Fruit fly (Drosophila melanogaster) whole organism, wandering third instar larva: Measurements from ENCODE around the gene CG3638.

Experiments used
- Abd-B ChIP-seq: fragments of >200 bp; optimal IDR thresholded peaks from 2 replicates; lab custom pipeline; 2017; ENCODE audit warnings: missing biosample characterization, missing genetic modification characterization
- CG32264 ChIP-seq: fragments of 200-800 bp; sonication (Bioruptor generic); optimal IDR thresholded peaks from 2 replicates; lab custom pipeline; 2016; ENCODE audit warnings: missing biosample characterization, missing genetic modification characterization
- CG9705 ChIP-seq: fragments of 200-800 bp; sonication (Bioruptor generic); optimal IDR thresholded peaks from 2 replicates; lab custom pipeline; 2018; ENCODE audit warnings: missing biosample characterization, mild to moderate bottlenecking, missing genetic modification characterization
- Dfd ChIP-seq: fragments of >200 bp; optimal IDR thresholded peaks from 2 replicates; lab custom pipeline; 2017; ENCODE audit warnings: missing biosample characterization, missing genetic modification characterization
- Dif ChIP-seq: fragments of 200-275, 200-300 bp; sonication (Bioruptor generic); optimal IDR thresholded peaks from 2 replicates; lab custom pipeline; 2018; ENCODE audit warnings: missing biosample characterization, missing genetic modification characterization; ENCODE audit not compliant: partially characterized antibody
- GATAd ChIP-seq: sonication (Bioruptor generic); optimal IDR thresholded peaks from 2 replicates; lab custom pipeline; 2016; ENCODE audit warnings: missing biosample characterization, missing genetic modification characterization
- HLH106 ChIP-seq: fragments of 200-800 bp; optimal IDR thresholded peaks from 3 replicates; lab custom pipeline; 2019; ENCODE audit warnings: missing biosample characterization, mild to moderate bottlenecking, missing genetic modification characterization, moderate library complexity
- Hnf4 ChIP-seq: fragments of 200-800 bp; sonication (Bioruptor generic); optimal IDR thresholded peaks from 2 replicates; lab custom pipeline; 2016; ENCODE audit warnings: missing biosample characterization, mild to moderate bottlenecking, missing genetic modification characterization
- Hr78 ChIP-seq: fragments of >200 bp; optimal IDR thresholded peaks from 2 replicates; lab custom pipeline; 2017; ENCODE audit warnings: missing biosample characterization, missing genetic modification characterization
- Hr83 ChIP-seq: fragments of 200-300 bp; sonication (Bioruptor generic); optimal IDR thresholded peaks from 2 replicates; lab custom pipeline; 2016; ENCODE audit warnings: missing biosample characterization, mild to moderate bottlenecking, missing genetic modification characterization, moderate library complexity; ENCODE audit not compliant: poor library complexity, severe bottlenecking
- Jra ChIP-seq: sonication (Bioruptor generic); optimal IDR thresholded peaks from 2 replicates; lab custom pipeline; 2016; ENCODE audit warnings: missing biosample characterization, missing genetic modification characterization
- Mio ChIP-seq: sonication (Bioruptor generic); optimal IDR thresholded peaks from 2 replicates; lab custom pipeline; 2016; ENCODE audit warnings: missing biosample characterization, missing genetic modification characterization
- Myc ChIP-seq: fragments of >200 bp; optimal IDR thresholded peaks from 2 replicates; lab custom pipeline; 2017
- OdsH ChIP-seq: fragments of 200-800 bp; sonication (Bioruptor generic); optimal IDR thresholded peaks from 2 replicates; lab custom pipeline; 2016; ENCODE audit warnings: missing biosample characterization, mild to moderate bottlenecking, missing genetic modification characterization
- Sp1 ChIP-seq: fragments of 200-800 bp; sonication (Bioruptor generic); optimal IDR thresholded peaks from 3 replicates; lab custom pipeline; 2019; ENCODE audit warnings: missing biosample characterization, mild to moderate bottlenecking, missing genetic modification characterization, moderate library complexity
- br ChIP-seq: fragments of 200-800 bp; sonication (Bioruptor generic); optimal IDR thresholded peaks from 2 replicates; lab custom pipeline; 2016; ENCODE audit warnings: missing biosample characterization, missing genetic modification characterization
- brk ChIP-seq: fragments of 200-800 bp; sonication (Bioruptor generic); optimal IDR thresholded peaks from 2 replicates; lab custom pipeline; 2016; ENCODE audit warnings: missing biosample characterization, mild to moderate bottlenecking, missing genetic modification characterization
- dl ChIP-seq, 2 experiments: fragments of 175-275, 200-275 bp in 1 of 2; fragments of 200-275 bp in 1 of 2; sonication (Bioruptor generic); optimal IDR thresholded peaks; lab custom pipeline; 2018; ENCODE audit warnings: mild to moderate bottlenecking in 2 of 2, missing biosample characterization in 2 of 2, missing genetic modification characterization in 2 of 2, moderate library complexity in 2 of 2; ENCODE audit not compliant: partially characterized antibody in 2 of 2, insufficient read depth in 1 of 2
- dmrt93B ChIP-seq: fragments of 200-800 bp; sonication (Bioruptor generic); optimal IDR thresholded peaks from 2 replicates; lab custom pipeline; 2018; ENCODE audit warnings: missing biosample characterization, mild to moderate bottlenecking, missing genetic modification characterization
- ey ChIP-seq: fragments of 200-800 bp; sonication (Bioruptor generic); optimal IDR thresholded peaks from 2 replicates; lab custom pipeline; 2016; ENCODE audit warnings: missing biosample characterization, missing genetic modification characterization
- foxo ChIP-seq, 2 experiments: fragments of 200-800 bp; sonication (Bioruptor generic); optimal IDR thresholded peaks; 2 replicates in 1 of 2; 3 replicates in 1 of 2; lab custom pipeline; 2016 to 2017; ENCODE audit warnings: missing biosample characterization in 2 of 2, missing genetic modification characterization in 2 of 2
- fru ChIP-seq: fragments of 200-800 bp; sonication (Bioruptor generic); optimal IDR thresholded peaks from 3 replicates; lab custom pipeline; 2016; ENCODE audit warnings: missing biosample characterization, mild to moderate bottlenecking, missing genetic modification characterization
- h ChIP-seq: fragments of 200-800 bp; sonication (Bioruptor generic); optimal IDR thresholded peaks from 3 replicates; lab custom pipeline; 2016; ENCODE audit warnings: missing biosample characterization, mild to moderate bottlenecking, missing genetic modification characterization
- jim ChIP-seq: fragments of 175-275, 200-325 bp; sonication (Bioruptor generic); optimal IDR thresholded peaks from 2 replicates; lab custom pipeline; 2016; ENCODE audit warnings: missing biosample characterization, mild to moderate bottlenecking, missing genetic modification characterization
- lola ChIP-seq: fragments of >200 bp; optimal IDR thresholded peaks from 2 replicates; lab custom pipeline; 2017; ENCODE audit warnings: missing biosample characterization, missing genetic modification characterization
- psq ChIP-seq: fragments of 200-800 bp; sonication (Bioruptor generic); optimal IDR thresholded peaks from 3 replicates; lab custom pipeline; 2017; ENCODE audit warnings: missing biosample characterization, mild to moderate bottlenecking, missing genetic modification characterization, moderate library complexity
- rgr ChIP-seq: fragments of 200-800 bp; sonication (Bioruptor generic); optimal IDR thresholded peaks from 3 replicates; lab custom pipeline; 2016; ENCODE audit warnings: missing biosample characterization, mild to moderate bottlenecking, missing genetic modification characterization
- sage ChIP-seq: fragments of 200-800 bp; sonication (Bioruptor generic); optimal IDR thresholded peaks from 2 replicates; lab custom pipeline; 2016; ENCODE audit warnings: missing biosample characterization, mild to moderate bottlenecking, missing genetic modification characterization
- sv ChIP-seq: fragments of 200-800 bp; sonication (Bioruptor generic); optimal IDR thresholded peaks from 3 replicates; lab custom pipeline; 2016; ENCODE audit warnings: missing biosample characterization, missing genetic modification characterization
- tai ChIP-seq: sonication (Bioruptor generic); optimal IDR thresholded peaks from 2 replicates; lab custom pipeline; 2016; ENCODE audit warnings: missing biosample characterization, missing genetic modification characterization
- usp ChIP-seq: fragments of >200 bp; optimal IDR thresholded peaks from 2 replicates; lab custom pipeline; 2017; ENCODE audit warnings: missing biosample characterization, missing genetic modification characterization
- woc ChIP-seq: sonication (Bioruptor generic); optimal IDR thresholded peaks from 2 replicates; lab custom pipeline; 2016; ENCODE audit warnings: missing biosample characterization, mild to moderate bottlenecking, missing genetic modification characterization

Gene CG3638

DNA sequence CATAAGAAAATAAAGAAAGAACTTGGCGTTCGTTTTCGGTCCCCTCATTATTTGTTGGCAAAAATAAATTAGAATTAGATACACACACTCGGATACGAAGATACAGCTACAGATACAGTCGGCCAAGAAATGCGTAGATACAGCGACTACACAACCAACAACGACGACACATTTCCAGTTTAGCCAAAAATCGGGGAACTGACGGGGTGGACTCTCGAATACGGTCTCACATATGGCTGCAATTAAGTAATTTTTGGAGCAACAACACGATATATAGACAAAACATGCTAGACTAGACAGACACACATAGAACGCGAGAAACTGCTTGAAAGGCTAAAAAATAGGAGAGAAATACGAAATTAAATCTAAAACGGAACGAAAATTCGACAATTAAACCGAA, 33.7 kb upstream of the CG3638 start:
- no peak for TF ChIP-seq Jra (GFP tag; lab: Kevin White, UChicago)
- TF ChIP-seq lola (GFP tag; lab: Kevin White, UChicago) = no peak
- no peak for TF ChIP-seq OdsH (GFP tag; lab: Kevin White, UChicago)
- no peak for TF ChIP-seq CG9705 (GFP tag; lab: Kevin White, UChicago)
- TF ChIP-seq sv = no peak
- no peak for TF ChIP-seq foxo (GFP tag; optimal IDR thresholded peaks at IDR 0.05; lab: Kevin White, UChicago)
- TF ChIP-seq GATAd (GFP tag; lab: Kevin White, UChicago) = no peak
- no peak for TF ChIP-seq jim (GFP tag; lab: Kevin White, UChicago)
- TF ChIP-seq Hnf4 (GFP tag; lab: Kevin White, UChicago) = no peak

DNA sequence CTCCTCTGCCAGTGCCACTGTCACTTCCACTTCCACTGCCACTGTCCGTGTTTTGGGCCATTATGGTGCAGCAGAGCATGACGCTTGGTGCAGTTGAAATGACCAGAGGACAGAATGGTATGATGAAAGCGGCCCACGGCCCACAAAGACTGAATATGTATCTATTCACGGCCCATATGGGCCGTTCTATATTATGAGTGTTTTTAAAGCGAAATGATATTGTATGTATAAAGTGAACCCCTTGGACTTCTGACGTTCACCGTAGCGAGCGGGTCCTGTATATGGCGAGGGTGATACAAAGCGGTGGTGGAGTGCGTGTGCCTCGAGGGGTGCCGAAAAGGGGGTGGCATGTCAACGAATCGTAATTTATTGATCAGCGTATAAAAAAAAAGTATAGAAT, 33.2 kb upstream of the CG3638 start:
- no peak for TF ChIP-seq Hr78 (GFP tag; lab: Kevin White, UChicago)
- TF ChIP-seq brk (GFP tag; lab: Kevin White, UChicago) = no peak
- TF ChIP-seq ey (GFP tag; lab: Kevin White, UChicago) = peak; percentile 47
- peak; percentile 56 for TF ChIP-seq h (GFP tag; lab: Kevin White, UChicago)
- TF ChIP-seq psq (GFP tag; lab: Kevin White, UChicago) = peak; percentile 26
- TF ChIP-seq OdsH (GFP tag; lab: Kevin White, UChicago) = peak; percentile 10
- peak; percentile 35 for TF ChIP-seq fru
- TF ChIP-seq CG9705 (GFP tag; lab: Kevin White, UChicago) = no peak
- TF ChIP-seq lola (GFP tag; lab: Kevin White, UChicago) = no peak
- peak; percentile 33 for TF ChIP-seq br (GFP tag; lab: Kevin White, UChicago)
- TF ChIP-seq Myc (lab: Kevin White, UChicago) = no peak
- peak; percentile 25 for TF ChIP-seq HLH106
- TF ChIP-seq sage (GFP tag; lab: Kevin White, UChicago) = no peak
- peak; percentile 37 for TF ChIP-seq rgr (GFP tag; lab: Kevin White, UChicago)
- TF ChIP-seq woc (GFP tag; lab: Kevin White, UChicago) = peak; percentile 7
- TF ChIP-seq dmrt93B = no peak
- peak in 1 of 2 experiments; percentile 48 for TF ChIP-seq foxo (GFP tag; optimal IDR thresholded peaks at IDR 0.05; lab: Kevin White, UChicago)

dm6 chrX:1267625-1268024, 31.1 kb upstream of the CG3638 start:
- TF ChIP-seq CG9705 (GFP tag; lab: Kevin White, UChicago) (no peak), CG32264 (no peak), Dfd (no peak), Hr83 (GFP tag; lab: Kevin White, UChicago) (no peak), Sp1 (GFP tag; lab: Kevin White, UChicago) (no peak), dmrt93B (no peak), lola (GFP tag; lab: Kevin White, UChicago) (no peak), usp (GFP tag; lab: Kevin White, UChicago) (no peak), psq (GFP tag; lab: Kevin White, UChicago) (no peak), foxo (GFP tag; optimal IDR thresholded peaks at IDR 0.05; lab: Kevin White, UChicago) (no peak), HLH106 (no peak), rgr (GFP tag; lab: Kevin White, UChicago) (no peak), Mio (GFP tag; lab: Kevin White, UChicago) (no peak)

- TF ChIP-seq dmrt93B (no peak), Abd-B (no peak), Dif (no peak), woc (GFP tag; lab: Kevin White, UChicago) (no peak), sage (GFP tag; lab: Kevin White, UChicago) (no peak), rgr (GFP tag; lab: Kevin White, UChicago) (no peak), Jra (GFP tag; lab: Kevin White, UChicago) (no peak), CG32264 (no peak), Hr83 (GFP tag; lab: Kevin White, UChicago) (no peak), foxo (GFP tag; optimal IDR thresholded peaks at IDR 0.05; lab: Kevin White, UChicago) (no peak), sv (no peak), tai (GFP tag; lab: Kevin White, UChicago) (no peak), Sp1 (GFP tag; lab: Kevin White, UChicago) (no peak), h (GFP tag; lab: Kevin White, UChicago) (no peak), dl (GFP tag; optimal IDR thresholded peaks at IDR 0.05; lab: Kevin White, UChicago; ENCODE audit: insufficient read depth in 1 of 2, partially characterized antibody in 2 of 2) (no peak), OdsH (GFP tag; lab: Kevin White, UChicago) (no peak)
Observed at dm6 chrX:1264547-1264946, 28.1 kb upstream of the CG3638 start.
